Worm (Caenorhabditis elegans) whole organism, L1 larva: Measurements from ENCODE around the gene R10E4.11.

Source experiments
- lin-35 ChIP-seq, 2 experiments: fragments of 150-350 bp; optimal IDR thresholded peaks; 2 replicates each; lab custom pipeline; 2014; ENCODE audit warnings: missing biosample characterization in 2 of 2, missing genetic modification characterization in 2 of 2, missing genetic modification reagents in 2 of 2
- lsy-2 ChIP-seq, 2 experiments: fragments of 150-350 bp; optimal IDR thresholded peaks; 2 replicates each; lab custom pipeline; 2014; ENCODE audit warnings: missing biosample characterization in 2 of 2, missing genetic modification characterization in 2 of 2
- snpc-4 ChIP-seq: fragments of 150-350 bp; optimal IDR thresholded peaks from 2 replicates; lab custom pipeline; 2014; ENCODE audit warnings: missing biosample characterization, missing genetic modification characterization
- ztf-11 ChIP-seq, 2 experiments: sonication (generic microtip); optimal IDR thresholded peaks; 2 replicates each; lab custom pipeline; 2016 to 2017; ENCODE audit warnings: missing genetic modification characterization in 2 of 2, missing biosample characterization in 1 of 2, missing compliant biosample characterization in 1 of 2

ce11 chrIII:4265892-4266291, 34.9 kb downstream of the R10E4.11 start:
- TF ChIP-seq lin-35 (GFP tag; optimal IDR thresholded peaks at IDR 0.05; lab: Kevin White, UChicago) (no peak), lsy-2 (tag; optimal IDR thresholded peaks at IDR 0.05; lab: Kevin White, UChicago) (no peak), snpc-4 (tag; lab: Kevin White, UChicago) (no peak), ztf-11 (tag; optimal IDR thresholded peaks at IDR 0.05; lab: Kevin White, UChicago) (no peak)
